Worm (Caenorhabditis elegans) whole organism, mixed stage, embryonic: ENCODE measurements around the gene rop-1.

Experiments
- M03D4.4 ChIP-seq: sonication (generic microtip); optimal IDR thresholded peaks from 2 replicates; lab custom pipeline; 2017; ENCODE audit warnings: mild to moderate bottlenecking, missing genetic modification characterization, missing compliant biosample characterization
- bed-3 ChIP-seq: fragments of 200-800 bp; sonication (Bioruptor generic); optimal IDR thresholded peaks from 3 replicates; lab custom pipeline; 2018; ENCODE audit warnings: mild to moderate bottlenecking, missing genetic modification characterization, moderate library complexity, missing compliant biosample characterization
- blmp-1 ChIP-seq: fragments of 150-350 bp; optimal IDR thresholded peaks from 2 replicates; lab custom pipeline; 2014; ENCODE audit warnings: missing biosample characterization, missing genetic modification characterization
- ceh-43 ChIP-seq: fragments of 200-800 bp; sonication (Bioruptor generic); optimal IDR thresholded peaks from 2 replicates; lab custom pipeline; 2018; ENCODE audit warnings: mild to moderate bottlenecking, missing genetic modification characterization, moderate library complexity, missing compliant biosample characterization
- ceh-83 ChIP-seq: fragments of 200-800 bp; sonication (Bioruptor generic); optimal IDR thresholded peaks from 2 replicates; lab custom pipeline; 2018; ENCODE audit warnings: mild to moderate bottlenecking, missing genetic modification characterization, missing compliant biosample characterization
- ces-1 ChIP-seq: fragments of 150-350 bp; optimal IDR thresholded peaks from 2 replicates; lab custom pipeline; 2014; ENCODE audit warnings: missing biosample characterization, missing genetic modification reagents, missing genetic modification characterization
- cnd-1 ChIP-seq: fragments of 200-800 bp; sonication (Bioruptor generic); optimal IDR thresholded peaks from 2 replicates; lab custom pipeline; 2018; ENCODE audit warnings: mild to moderate bottlenecking, missing genetic modification characterization, missing compliant biosample characterization
- drap-1 ChIP-seq: fragments of 200-800 bp; sonication (Bioruptor generic); optimal IDR thresholded peaks from 3 replicates; lab custom pipeline; 2018; ENCODE audit warnings: mild to moderate bottlenecking, missing genetic modification characterization, missing compliant biosample characterization
- elt-1 ChIP-seq: sonication (generic microtip); optimal IDR thresholded peaks from 2 replicates; lab custom pipeline; 2017; ENCODE audit warnings: missing genetic modification characterization, mild to moderate bottlenecking, missing compliant biosample characterization, antibody characterized with exemption, moderate library complexity, borderline replicate concordance; ENCODE audit not compliant: insufficient read depth
- elt-3 ChIP-seq: fragments of 150-350 bp; optimal IDR thresholded peaks from 2 replicates; lab custom pipeline; 2014; ENCODE audit warnings: missing biosample characterization, missing genetic modification characterization
- flh-1 ChIP-seq: fragments of 200-800 bp; sonication (Bioruptor generic); optimal IDR thresholded peaks from 2 replicates; lab custom pipeline; 2018; ENCODE audit warnings: mild to moderate bottlenecking, missing genetic modification characterization, moderate library complexity, missing compliant biosample characterization
- ham-2 ChIP-seq: fragments of 200-800 bp; sonication (Bioruptor generic); optimal IDR thresholded peaks from 2 replicates; lab custom pipeline; 2018; ENCODE audit warnings: mild to moderate bottlenecking, missing genetic modification characterization, missing compliant biosample characterization
- hlh-1 ChIP-seq: fragments of 150-350 bp; optimal IDR thresholded peaks from 2 replicates; lab custom pipeline; 2014; ENCODE audit warnings: missing biosample characterization, missing genetic modification reagents, missing genetic modification characterization
- lin-13 ChIP-seq: fragments of 150-350 bp; optimal IDR thresholded peaks from 2 replicates; lab custom pipeline; 2014; ENCODE audit warnings: missing biosample characterization, missing genetic modification characterization
- lin-32 ChIP-seq: fragments of 200-800 bp; sonication (Bioruptor generic); optimal IDR thresholded peaks from 2 replicates; lab custom pipeline; 2018; ENCODE audit warnings: mild to moderate bottlenecking, missing genetic modification characterization, missing compliant biosample characterization
- lsy-2 ChIP-seq: fragments of 150-350 bp; optimal IDR thresholded peaks from 2 replicates; lab custom pipeline; 2014; ENCODE audit warnings: missing biosample characterization, missing genetic modification characterization
- mab-5 ChIP-seq: fragments of 150-350 bp; optimal IDR thresholded peaks from 2 replicates; lab custom pipeline; 2014; ENCODE audit warnings: missing biosample characterization, missing genetic modification characterization
- mep-1 ChIP-seq: fragments of 150-350 bp; optimal IDR thresholded peaks from 2 replicates; lab custom pipeline; 2017; ENCODE audit warnings: missing biosample characterization, missing genetic modification reagents, missing genetic modification characterization, inconsistent platforms
- mls-2 ChIP-seq: sonication (generic microtip); optimal IDR thresholded peaks from 2 replicates; lab custom pipeline; 2016; ENCODE audit warnings: mild to moderate bottlenecking, missing genetic modification characterization, moderate library complexity, missing compliant biosample characterization
- nhr-12 ChIP-seq: fragments of 150-350 bp; optimal IDR thresholded peaks from 2 replicates; lab custom pipeline; 2014; ENCODE audit warnings: missing biosample characterization, missing genetic modification characterization
- nhr-237 ChIP-seq: fragments of 150-350 bp; optimal IDR thresholded peaks from 2 replicates; lab custom pipeline; 2014; ENCODE audit warnings: missing biosample characterization, missing genetic modification characterization
- nhr-28 ChIP-seq: fragments of 150-350 bp; optimal IDR thresholded peaks from 2 replicates; lab custom pipeline; 2014; ENCODE audit warnings: missing biosample characterization, missing genetic modification characterization
- nhr-76 ChIP-seq: sonication (generic microtip); optimal IDR thresholded peaks from 2 replicates; lab custom pipeline; 2017; ENCODE audit warnings: missing biosample characterization, missing genetic modification characterization
- pha-4 ChIP-seq: fragments of 150-350 bp; optimal IDR thresholded peaks from 2 replicates; lab custom pipeline; 2018; ENCODE audit warnings: missing biosample characterization, missing genetic modification reagents, missing genetic modification characterization
- sem-2 ChIP-seq: fragments of 200-800 bp; sonication (Bioruptor generic); optimal IDR thresholded peaks from 2 replicates; lab custom pipeline; 2018; ENCODE audit warnings: mild to moderate bottlenecking, missing genetic modification characterization, missing compliant biosample characterization
- snpc-4 ChIP-seq: fragments of 150-350 bp; optimal IDR thresholded peaks from 2 replicates; lab custom pipeline; 2014; ENCODE audit warnings: missing biosample characterization, missing genetic modification characterization
- sptf-1 ChIP-seq: sonication (generic microtip); optimal IDR thresholded peaks from 2 replicates; lab custom pipeline; 2017; ENCODE audit warnings: mild to moderate bottlenecking, missing genetic modification characterization, moderate library complexity, missing compliant biosample characterization
- tbx-8 ChIP-seq: fragments of 200-800 bp; sonication (Bioruptor generic); optimal IDR thresholded peaks from 2 replicates; lab custom pipeline; 2018; ENCODE audit warnings: mild to moderate bottlenecking, missing genetic modification characterization, moderate library complexity, missing compliant biosample characterization
- unc-120 ChIP-seq: sonication (generic microtip); optimal IDR thresholded peaks from 2 replicates; lab custom pipeline; 2017; ENCODE audit warnings: missing genetic modification characterization, missing compliant biosample characterization; ENCODE audit not compliant: poor library complexity, severe bottlenecking
- unc-39 ChIP-seq: fragments of 150-350 bp; optimal IDR thresholded peaks from 2 replicates; lab custom pipeline; 2014; ENCODE audit warnings: missing biosample characterization, missing genetic modification characterization
- unc-62 ChIP-seq: fragments of 150-350 bp; optimal IDR thresholded peaks from 2 replicates; lab custom pipeline; 2014; ENCODE audit warnings: missing biosample characterization, missing genetic modification reagents, missing genetic modification characterization
- zip-8 ChIP-seq: fragments of 150-350 bp; optimal IDR thresholded peaks from 2 replicates; lab custom pipeline; 2014; ENCODE audit warnings: missing biosample characterization, missing genetic modification characterization
- ztf-11 ChIP-seq: fragments of 150-350 bp; optimal IDR thresholded peaks from 2 replicates; lab custom pipeline; 2014; ENCODE audit warnings: missing biosample characterization, missing genetic modification characterization

Gene rop-1

DNA sequence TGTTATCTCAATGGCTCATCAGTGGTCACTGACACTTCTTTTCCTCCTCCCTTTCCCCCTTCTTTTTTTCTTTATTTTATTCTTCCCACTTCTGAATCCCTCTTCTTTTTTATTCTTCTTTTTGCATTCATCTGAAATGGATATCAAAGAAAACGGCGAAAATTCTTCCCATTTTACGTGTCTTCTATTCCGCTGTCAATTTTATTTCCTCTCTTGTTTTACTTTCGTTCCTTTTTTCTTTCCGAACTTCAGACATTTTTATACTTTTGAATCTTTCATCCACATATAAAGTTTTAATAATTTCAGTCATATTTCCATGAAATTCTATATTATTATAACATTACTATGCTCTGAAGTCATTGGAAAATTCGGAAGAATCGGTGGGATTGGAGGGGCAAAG lies 32.4 kb upstream of the rop-1 start, which contains the start of gene B0024.3:
Gene B0024.3 (plus strand): TSS at position 301 of the 400 bp plus-strand sequence.
- TF ChIP-seq lin-32 (GFP tag; lab: Kevin White, UChicago) = no peak
- TF ChIP-seq cnd-1 (tag; lab: Kevin White, UChicago) = no peak
- TF ChIP-seq zip-8 (tag; lab: Kevin White, UChicago) = no peak
- no peak for TF ChIP-seq elt-3
- no peak for TF ChIP-seq blmp-1
- no peak for TF ChIP-seq mls-2 (tag; lab: Kevin White, UChicago)
- no peak for TF ChIP-seq lsy-2
- no peak for TF ChIP-seq flh-1 (GFP tag; lab: Kevin White, UChicago)
- no peak for TF ChIP-seq mab-5

DNA sequence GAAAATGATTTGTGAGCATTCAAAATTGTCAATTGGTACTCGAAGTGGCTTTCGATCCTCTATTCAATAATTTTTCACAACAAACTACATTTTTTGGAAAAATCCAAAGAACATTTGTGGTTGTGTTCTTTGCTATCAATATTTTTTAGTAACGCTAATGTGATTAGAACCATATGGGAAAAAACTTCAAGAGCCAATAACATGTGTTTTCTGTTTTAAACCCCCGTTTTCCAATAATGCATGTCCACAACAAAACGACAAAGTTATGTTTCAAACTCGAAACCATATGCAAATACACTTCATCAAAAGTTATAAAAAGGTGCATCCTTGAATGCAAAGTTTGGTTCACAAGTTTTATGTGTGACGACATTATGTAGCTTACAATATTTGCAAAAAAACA lies 31.0 kb upstream of the rop-1 start:
- TF ChIP-seq cnd-1 (tag; lab: Kevin White, UChicago) (no peak), mep-1 (tag; lab: Kevin White, UChicago) (no peak), ces-1 (GFP tag; lab: Kevin White, UChicago) (no peak), mab-5 (no peak), nhr-12 (tag; lab: Kevin White, UChicago) (no peak), blmp-1 (no peak), drap-1 (GFP tag; lab: Kevin White, UChicago) (no peak), lin-13 (tag; lab: Kevin White, UChicago) (no peak), ztf-11 (tag; lab: Kevin White, UChicago) (no peak), unc-39 (tag; lab: Kevin White, UChicago) (no peak)
- TF ChIP-seq, all 35 proteins: peak for 0

DNA sequence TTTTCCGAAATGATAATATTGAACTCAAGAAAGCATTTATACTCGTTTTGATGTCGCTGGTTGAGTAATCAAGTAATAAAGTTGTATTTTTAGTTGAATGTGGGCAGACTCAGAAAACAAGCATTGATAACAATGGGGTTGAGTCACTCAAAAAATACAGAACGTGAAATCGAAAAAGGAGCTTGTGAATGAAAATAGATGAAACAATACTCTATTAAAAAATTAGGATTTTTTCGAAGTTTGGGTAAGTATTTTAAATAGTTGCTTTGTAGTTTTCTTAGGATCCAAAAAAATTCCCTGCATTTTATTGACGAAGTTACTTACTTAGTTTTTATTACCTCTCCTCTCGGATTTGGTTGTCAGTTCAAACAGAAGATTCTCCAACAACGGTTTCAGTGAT lies 28.6 kb upstream of the rop-1 start, which contains the start of gene lys-3:
Gene lys-3 (minus strand): TSS at position 101 of the 400 bp plus-strand sequence.
- no peak for TF ChIP-seq hlh-1 (tag; lab: Kevin White, UChicago)
- no peak for TF ChIP-seq sem-2 (GFP tag; lab: Kevin White, UChicago)
- TF ChIP-seq zip-8 (tag; lab: Kevin White, UChicago) = no peak
- no peak for TF ChIP-seq unc-120
- TF ChIP-seq nhr-28 (tag; lab: Kevin White, UChicago) = no peak
- TF ChIP-seq nhr-237 = no peak
- TF ChIP-seq sptf-1 (tag; lab: Kevin White, UChicago) = no peak
- no peak for TF ChIP-seq pha-4
- TF ChIP-seq mab-5 = no peak
- TF ChIP-seq elt-1 (tag; lab: Kevin White, UChicago) = no peak
- no peak for TF ChIP-seq ceh-83
- no peak for TF ChIP-seq mls-2 (tag; lab: Kevin White, UChicago)
- no peak for TF ChIP-seq lin-13 (tag; lab: Kevin White, UChicago)
- no peak for TF ChIP-seq cnd-1 (tag; lab: Kevin White, UChicago)
- TF ChIP-seq lin-32 (GFP tag; lab: Kevin White, UChicago) = no peak
- no peak for TF ChIP-seq nhr-76 (tag; lab: Kevin White, UChicago)
- no peak for TF ChIP-seq ztf-11 (tag; lab: Kevin White, UChicago)
- TF ChIP-seq lsy-2 = no peak
- no peak for TF ChIP-seq tbx-8 (GFP tag; lab: Kevin White, UChicago)
- TF ChIP-seq flh-1 (GFP tag; lab: Kevin White, UChicago) = no peak
- TF ChIP-seq, all 35 proteins: peak for 0

DNA sequence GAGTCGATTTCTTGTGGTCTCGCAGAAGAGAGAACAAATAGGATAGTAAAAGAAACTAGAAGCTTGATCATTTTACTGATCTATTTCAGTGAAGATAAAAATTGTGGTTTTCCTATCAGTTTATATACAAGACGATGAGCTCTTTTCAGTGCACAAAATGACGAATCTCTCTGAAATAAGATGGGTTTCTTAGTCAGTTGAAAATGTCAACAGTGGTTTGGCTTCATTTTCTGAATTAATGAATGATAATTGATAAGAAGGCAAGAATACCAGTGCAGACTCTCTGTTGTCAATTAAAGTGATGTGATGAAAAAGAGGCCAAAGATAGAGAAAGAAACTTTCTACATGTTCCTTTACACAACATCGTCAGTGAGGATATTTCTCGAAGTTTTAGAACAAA lies 26.5 kb upstream of the rop-1 start, which contains the start of gene lys-2:
Gene lys-2 (minus strand): TSS at position 101 of the 400 bp plus-strand sequence.
- no peak for TF ChIP-seq nhr-237
- no peak for TF ChIP-seq bed-3
- no peak for TF ChIP-seq M03D4.4 (tag; lab: Kevin White, UChicago)
- no peak for TF ChIP-seq pha-4
- TF ChIP-seq sptf-1 (tag; lab: Kevin White, UChicago) = no peak
- TF ChIP-seq snpc-4 (tag; lab: Kevin White, UChicago) = no peak
- TF ChIP-seq ceh-43 (GFP tag; lab: Kevin White, UChicago) = no peak
- no peak for TF ChIP-seq elt-1 (tag; lab: Kevin White, UChicago)
- TF ChIP-seq unc-62 (GFP tag; lab: Kevin White, UChicago) = no peak
- TF ChIP-seq nhr-12 (tag; lab: Kevin White, UChicago) = no peak
- no peak for TF ChIP-seq ceh-83
- TF ChIP-seq tbx-8 (GFP tag; lab: Kevin White, UChicago) = no peak
- TF ChIP-seq sem-2 (GFP tag; lab: Kevin White, UChicago) = no peak
- no peak for TF ChIP-seq ham-2
